Worm (Caenorhabditis elegans): Measurements from ENCODE around the gene arc-1.

DNA sequence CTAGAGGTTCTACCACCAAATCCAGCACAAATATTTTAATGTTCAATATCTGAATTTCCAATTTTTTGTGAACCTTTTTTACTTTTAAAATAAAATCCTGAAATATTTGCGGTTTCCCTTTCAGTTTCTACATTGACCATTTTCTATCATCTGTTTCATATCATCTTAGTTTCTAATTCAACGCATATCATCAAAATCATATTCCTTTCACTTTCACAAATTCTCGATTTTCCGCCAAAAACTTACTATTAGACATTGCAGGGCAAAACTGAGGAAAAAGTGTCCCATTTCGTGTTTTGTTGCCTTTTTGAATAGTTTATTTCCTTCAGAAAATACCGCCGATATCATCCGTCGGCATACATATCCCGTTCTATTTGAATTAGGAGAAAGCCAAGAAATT lies 50.3 kb downstream of the arc-1 start:
- TF ChIP-seq tra-4 (tag; optimal IDR thresholded peaks at IDR 0.05) (no peak), aly-1 (tag; optimal IDR thresholded peaks at IDR 0.05) (no peak), tbx-11 (GFP tag; IDR thresholded peaks at IDR 0.05) (no peak), ama-1 (optimal IDR thresholded peaks at IDR 0.05) (no peak)
